Fruit fly (Drosophila melanogaster): ENCODE measurements around the gene CG7202.

Gene CG7202

DNA sequence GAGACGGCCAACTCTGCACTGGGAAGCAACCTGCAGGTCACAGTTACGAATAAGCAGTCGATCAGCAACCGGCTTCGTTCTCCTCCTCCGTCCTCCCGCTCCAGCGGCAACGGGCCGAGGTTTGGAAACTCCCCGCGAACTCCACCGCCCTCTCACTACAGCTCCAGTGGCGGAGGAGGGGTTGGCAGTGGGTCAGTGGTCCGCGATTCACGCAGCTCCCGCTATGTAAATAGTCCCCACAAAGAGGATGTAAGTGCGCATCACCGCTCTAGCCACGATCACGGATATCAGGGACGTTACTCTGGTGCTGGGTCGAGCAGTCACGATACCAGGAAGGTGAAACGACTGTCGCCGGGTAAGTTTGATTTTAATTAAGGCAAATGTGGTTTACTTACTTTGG lies 25.8 kb upstream of the CG7202 start:
- no peak for TF ChIP-seq ttk (optimal IDR thresholded peaks at IDR 0.05)
- TF ChIP-seq Myc (optimal IDR thresholded peaks at IDR 0.05), result no peak
- no peak for TF ChIP-seq h (optimal IDR thresholded peaks at IDR 0.05)
- TF ChIP-seq Sin3A (optimal IDR thresholded peaks at IDR 0.05), result no peak
- TF ChIP-seq psq (optimal IDR thresholded peaks at IDR 0.05), result no peak
- TF ChIP-seq insv (optimal IDR thresholded peaks at IDR 0.05), result no peak

DNA sequence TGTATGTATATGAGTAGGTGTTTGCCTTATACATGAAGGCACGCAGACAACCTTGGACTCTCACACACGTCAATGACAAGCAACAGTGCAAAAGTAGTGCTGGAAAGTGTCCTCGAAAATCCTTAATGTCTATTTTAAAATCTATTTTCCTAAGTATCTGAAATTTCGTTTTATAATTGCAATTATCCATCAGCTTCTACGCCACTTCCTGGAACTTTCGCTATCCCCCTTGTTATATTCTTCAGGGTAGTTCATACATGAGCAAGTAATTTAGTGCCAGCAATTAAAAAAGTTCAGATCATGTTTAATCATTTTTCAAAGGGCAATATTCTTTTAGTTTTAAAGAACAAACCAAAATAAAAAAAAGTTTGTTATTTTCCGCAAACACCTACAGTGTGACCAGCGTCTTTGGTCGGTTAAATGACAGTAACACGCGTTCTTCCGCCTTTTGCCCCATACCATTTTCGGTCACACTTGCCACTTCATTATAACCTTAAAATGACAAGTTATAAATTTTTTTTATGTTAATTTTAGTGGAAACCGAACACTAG lies 24.2 kb upstream of the CG7202 start:
- no peak for TF ChIP-seq psq (optimal IDR thresholded peaks at IDR 0.05)
- TF ChIP-seq Sin3A (optimal IDR thresholded peaks at IDR 0.05), result no peak
- no peak for TF ChIP-seq insv (optimal IDR thresholded peaks at IDR 0.05)
- no peak for TF ChIP-seq h (optimal IDR thresholded peaks at IDR 0.05)
- no peak for TF ChIP-seq Myc (optimal IDR thresholded peaks at IDR 0.05)
- TF ChIP-seq ttk (optimal IDR thresholded peaks at IDR 0.05), result no peak

DNA sequence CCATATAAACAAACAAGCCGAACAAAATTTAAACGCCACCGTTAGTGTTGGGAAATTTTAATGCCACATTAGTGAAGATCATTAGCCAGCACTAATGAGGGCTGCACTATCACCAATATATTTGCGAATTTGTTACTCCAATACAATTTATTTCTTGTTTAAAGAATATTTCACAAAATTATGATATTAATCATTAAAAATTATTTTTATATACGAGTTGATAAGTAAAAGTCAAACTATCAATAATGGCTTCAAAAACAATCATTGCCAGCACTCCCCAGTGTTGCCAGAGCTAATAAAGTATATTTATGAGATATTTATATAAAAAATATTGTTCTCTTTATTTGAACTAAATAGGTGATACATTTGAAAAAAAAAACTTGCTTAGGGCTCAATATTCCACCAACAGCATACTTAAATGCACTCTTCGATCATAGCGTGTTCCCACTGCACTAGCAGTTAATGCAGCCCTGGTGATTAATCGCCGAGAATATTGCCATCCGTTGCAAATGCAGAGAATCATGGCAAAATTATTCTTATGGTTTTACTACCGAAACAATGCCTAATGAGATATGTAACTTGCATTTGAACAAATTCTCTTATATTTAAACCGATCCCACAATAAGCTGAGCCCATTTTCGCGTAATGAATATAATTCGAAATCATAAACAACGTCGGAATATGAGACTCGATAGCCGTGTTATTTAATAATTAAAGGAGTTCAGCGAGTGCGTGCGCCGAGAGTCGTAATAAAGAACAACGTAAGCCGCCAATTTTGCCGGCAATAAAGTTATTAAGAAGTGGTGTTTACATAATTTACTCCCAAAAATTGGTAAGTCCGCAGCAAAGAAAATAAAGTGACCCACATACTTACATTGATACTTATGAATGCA lies 23.5 kb upstream of the CG7202 start, which contains the start of the genes SAK and Cdk12:
Gene SAK (minus strand): TSS at position 65 of the 893 bp plus-strand sequence.
Gene Cdk12 (plus strand): TSS at position 484 of the 893 bp plus-strand sequence.
- TF ChIP-seq h (optimal IDR thresholded peaks at IDR 0.05) (no peak), ttk (optimal IDR thresholded peaks at IDR 0.05) (no peak)

DNA sequence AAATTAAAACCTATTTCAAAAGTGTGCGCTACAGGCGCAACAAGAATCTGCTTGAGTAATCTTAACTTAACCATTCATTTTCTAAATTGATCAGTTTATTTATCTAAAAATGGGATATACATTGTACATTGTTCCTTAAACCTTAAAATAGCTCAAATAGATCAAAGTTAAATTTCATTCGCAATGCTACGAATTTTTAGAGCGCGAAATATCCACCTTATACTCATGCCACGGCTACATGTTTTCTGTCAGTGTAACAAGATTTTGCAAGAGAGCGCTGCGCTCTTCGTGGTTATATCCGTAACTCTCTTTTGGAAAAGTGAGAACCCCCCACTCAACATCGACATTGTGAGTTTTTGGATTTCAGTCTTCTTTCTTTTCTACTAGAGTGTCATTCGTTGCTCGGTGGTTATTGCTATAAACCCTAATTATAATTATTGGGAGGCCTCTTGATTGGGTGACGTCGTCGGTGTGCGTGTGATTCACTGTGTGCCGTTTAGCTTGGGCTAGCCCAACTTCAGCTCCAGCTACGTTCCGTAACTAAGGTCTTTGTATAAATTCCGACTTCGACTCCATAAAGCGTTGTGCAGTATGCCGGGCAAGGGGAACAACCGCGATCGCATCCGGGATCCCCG lies 17.0 kb upstream of the CG7202 start:
- no peak for TF ChIP-seq Myc (optimal IDR thresholded peaks at IDR 0.05)
- no peak for TF ChIP-seq insv (optimal IDR thresholded peaks at IDR 0.05)
- no peak for TF ChIP-seq ttk (optimal IDR thresholded peaks at IDR 0.05)
- TF ChIP-seq Sin3A (optimal IDR thresholded peaks at IDR 0.05), result no peak

DNA sequence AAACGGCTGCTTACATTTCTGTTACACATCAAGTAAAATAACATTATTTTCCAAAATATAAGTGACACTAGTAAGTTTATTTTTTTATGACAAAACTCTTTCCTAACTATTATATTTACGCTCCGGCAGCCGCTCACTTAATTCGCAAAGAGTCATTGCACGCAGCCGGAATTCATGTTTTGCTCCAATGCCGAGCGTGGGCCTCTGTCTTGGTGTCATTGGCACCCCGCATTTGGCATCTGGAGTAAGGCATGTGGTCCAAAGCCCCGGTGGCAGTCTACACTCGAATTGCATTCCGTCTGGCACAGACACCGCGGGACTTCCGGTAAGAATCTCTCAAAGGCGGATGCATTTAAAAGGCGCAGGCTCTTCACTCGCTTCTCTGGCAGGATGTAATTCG lies 16.0 kb upstream of the CG7202 start:
- TF ChIP-seq h (optimal IDR thresholded peaks at IDR 0.05) (no peak), insv (optimal IDR thresholded peaks at IDR 0.05) (no peak), Sin3A (optimal IDR thresholded peaks at IDR 0.05) (no peak), psq (optimal IDR thresholded peaks at IDR 0.05) (no peak), ttk (optimal IDR thresholded peaks at IDR 0.05) (no peak), Myc (optimal IDR thresholded peaks at IDR 0.05) (no peak)

DNA sequence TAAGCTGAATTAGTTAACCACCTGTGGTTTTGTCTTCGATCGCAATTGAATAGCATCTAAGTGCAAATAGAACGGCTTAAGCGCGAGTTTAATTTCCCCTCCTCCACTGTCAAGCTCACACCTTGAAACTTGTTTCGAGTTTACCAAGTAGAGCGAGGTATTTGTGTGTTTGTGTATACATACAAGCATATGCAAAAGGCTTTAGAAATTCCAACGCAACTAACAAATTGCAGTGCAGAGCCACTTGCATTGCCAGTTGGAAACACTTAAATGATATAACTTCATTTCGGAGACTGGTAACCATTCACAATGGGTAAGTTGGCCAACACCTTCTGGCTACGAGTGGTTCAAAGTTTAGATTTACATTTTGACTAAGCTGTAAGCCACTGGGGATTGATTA lies 15.4 kb upstream of the CG7202 start:
- TF ChIP-seq Myc (optimal IDR thresholded peaks at IDR 0.05), result no peak
- TF ChIP-seq h (optimal IDR thresholded peaks at IDR 0.05), result no peak
- TF ChIP-seq insv (optimal IDR thresholded peaks at IDR 0.05), result no peak
- TF ChIP-seq ttk (optimal IDR thresholded peaks at IDR 0.05), result no peak
- TF ChIP-seq Sin3A (optimal IDR thresholded peaks at IDR 0.05), result no peak
- TF ChIP-seq psq (optimal IDR thresholded peaks at IDR 0.05), result no peak

DNA sequence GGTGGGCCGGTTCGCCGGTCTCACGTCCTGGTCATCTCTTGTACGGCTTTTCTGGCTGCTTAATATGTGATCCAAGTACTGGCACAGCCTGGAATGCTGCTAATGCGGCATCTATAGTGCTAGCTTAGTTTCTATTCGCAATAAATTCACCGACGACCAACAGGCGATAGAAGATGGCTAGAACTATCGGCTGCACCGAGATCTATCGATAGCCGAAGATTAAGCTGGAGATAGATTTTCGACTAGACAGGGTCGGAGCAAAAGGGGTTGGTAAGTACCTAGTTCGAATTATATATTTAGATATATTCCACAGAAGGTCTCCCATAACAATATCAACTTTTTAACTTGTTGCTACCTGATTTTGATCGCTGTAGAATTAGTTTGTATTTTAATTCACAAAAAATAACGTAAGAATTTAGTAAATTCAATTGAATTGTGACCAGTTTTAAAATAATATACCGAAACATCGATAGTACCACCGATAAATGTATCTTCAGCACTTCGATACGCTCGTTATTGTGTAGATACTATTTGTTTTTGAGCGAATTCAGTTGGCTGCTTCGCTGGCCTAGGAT lies 14.9 kb upstream of the CG7202 start, which contains the start of the genes Glg1 and M6:
Gene Glg1 (minus strand): TSS at position 185 of the 575 bp plus-strand sequence.
Gene M6 (plus strand): TSS at position 499 of the 575 bp plus-strand sequence.
- TF ChIP-seq insv (optimal IDR thresholded peaks at IDR 0.05) (no peak), h (optimal IDR thresholded peaks at IDR 0.05) (no peak), psq (optimal IDR thresholded peaks at IDR 0.05) (no peak), Sin3A (optimal IDR thresholded peaks at IDR 0.05) (no peak), Myc (optimal IDR thresholded peaks at IDR 0.05) (no peak), ttk (optimal IDR thresholded peaks at IDR 0.05) (no peak)

DNA sequence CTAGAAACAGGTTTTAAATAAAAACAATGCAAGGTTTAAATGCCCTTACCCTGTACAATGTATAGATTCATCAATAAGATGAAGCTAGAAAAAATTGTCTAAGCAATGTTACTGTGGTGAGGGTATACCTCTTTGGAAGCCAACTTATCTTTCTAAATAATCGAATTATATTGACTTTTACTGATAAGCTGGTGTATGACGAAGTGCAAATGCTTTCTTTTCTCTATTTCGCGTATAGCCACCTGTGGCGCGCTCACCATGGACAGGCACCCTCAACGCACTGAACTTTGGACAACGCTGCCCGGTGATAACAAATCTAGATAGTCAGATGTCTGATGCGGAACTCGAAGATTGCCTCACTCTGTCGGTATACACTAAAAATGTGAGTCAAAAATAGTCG lies 9.4 kb upstream of the CG7202 start:
- no peak for TF ChIP-seq insv (optimal IDR thresholded peaks at IDR 0.05)
- no peak for TF ChIP-seq h (optimal IDR thresholded peaks at IDR 0.05)
- TF ChIP-seq psq (optimal IDR thresholded peaks at IDR 0.05), result no peak
- no peak for TF ChIP-seq Sin3A (optimal IDR thresholded peaks at IDR 0.05)
- no peak for TF ChIP-seq Myc (optimal IDR thresholded peaks at IDR 0.05)
- TF ChIP-seq ttk (optimal IDR thresholded peaks at IDR 0.05), result no peak

DNA sequence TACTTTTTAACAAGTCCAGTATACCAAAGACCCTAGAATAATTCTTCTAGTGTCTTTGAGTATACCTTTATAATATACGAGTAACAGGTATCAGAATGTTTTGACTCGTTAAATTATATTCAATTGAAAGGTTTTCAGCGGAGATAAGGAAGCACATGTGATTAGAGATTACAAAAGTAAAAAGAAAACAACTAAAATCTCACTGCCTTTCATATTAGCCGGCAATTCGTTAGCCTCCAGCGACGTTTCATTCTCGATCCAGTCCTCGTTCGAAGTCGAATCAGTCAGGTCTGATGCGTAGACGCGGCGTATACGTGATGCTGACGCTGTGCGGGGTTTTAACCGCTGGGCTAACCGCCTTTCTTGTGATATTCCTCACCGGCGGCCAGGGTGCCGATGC lies 8.6 kb upstream of the CG7202 start, which contains the start of gene Est-Q:
Gene Est-Q (plus strand): TSS at position 250 of the 400 bp plus-strand sequence.
- TF ChIP-seq Myc (optimal IDR thresholded peaks at IDR 0.05) (no peak), ttk (optimal IDR thresholded peaks at IDR 0.05) (no peak), psq (optimal IDR thresholded peaks at IDR 0.05) (no peak), h (optimal IDR thresholded peaks at IDR 0.05) (no peak), insv (optimal IDR thresholded peaks at IDR 0.05) (no peak)

DNA sequence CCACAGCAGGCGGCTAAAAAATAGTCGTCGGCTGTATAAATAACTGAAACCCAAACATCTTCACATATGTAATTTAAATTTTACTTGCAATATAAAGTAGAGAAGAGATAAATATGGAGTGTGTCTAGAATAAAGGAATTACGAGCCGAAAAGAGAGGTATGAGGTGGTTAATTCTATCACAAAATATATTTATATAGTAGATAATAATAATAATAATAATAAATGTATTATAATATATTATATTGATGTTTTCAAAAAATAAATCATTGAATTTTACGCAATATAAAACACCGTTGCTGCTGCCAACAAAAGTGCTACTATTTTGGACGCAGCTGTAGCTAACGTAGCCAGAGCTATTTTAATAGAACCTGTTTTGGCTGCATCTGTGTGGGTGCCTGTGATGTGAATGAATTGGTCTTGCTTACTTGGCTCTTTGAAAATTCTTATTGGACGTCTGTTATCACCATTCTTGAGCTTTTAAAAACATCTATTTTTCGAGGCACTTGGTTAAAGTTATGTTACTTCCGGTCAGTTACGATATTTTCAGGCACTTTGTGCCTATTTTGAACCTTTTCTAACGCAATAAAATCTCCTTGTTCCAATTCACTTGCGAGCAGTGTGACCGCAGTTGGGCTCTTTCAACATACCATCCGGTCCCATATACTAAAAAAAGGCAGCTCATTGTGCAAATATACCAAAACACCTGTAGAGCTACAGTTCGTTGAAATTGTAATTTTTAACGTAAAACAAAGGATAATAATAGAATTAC lies 4.5 kb upstream of the CG7202 start, which contains the start of gene Hr78:
Gene Hr78 (minus strand): TSS at position 630 of the 770 bp plus-strand sequence.
- TF ChIP-seq ttk (optimal IDR thresholded peaks at IDR 0.05) (no peak), Myc (optimal IDR thresholded peaks at IDR 0.05) (no peak), h (optimal IDR thresholded peaks at IDR 0.05) (no peak), insv (optimal IDR thresholded peaks at IDR 0.05) (no peak), Sin3A (optimal IDR thresholded peaks at IDR 0.05) (no peak), psq (optimal IDR thresholded peaks at IDR 0.05) (no peak)

DNA sequence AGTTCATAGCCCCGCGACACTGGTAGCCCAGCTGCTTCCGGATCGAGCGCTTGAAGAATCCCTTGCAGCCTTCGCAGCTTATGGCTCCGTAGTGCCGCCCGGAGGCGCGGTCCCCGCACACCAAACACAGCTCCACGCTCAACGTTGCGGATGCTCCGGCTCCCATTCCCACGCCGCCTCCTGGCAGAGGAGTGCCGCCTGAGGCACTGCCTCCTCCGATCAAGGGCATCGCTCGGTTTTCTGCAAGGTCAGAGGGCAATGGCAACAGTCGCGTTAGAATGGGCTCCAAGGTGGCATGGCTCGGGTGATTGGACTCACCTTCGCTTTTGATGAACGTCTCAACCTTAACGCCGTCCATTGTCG lies 3.9 kb upstream of the CG7202 start:
- TF ChIP-seq Myc (optimal IDR thresholded peaks at IDR 0.05) (no peak), h (optimal IDR thresholded peaks at IDR 0.05) (no peak), Sin3A (optimal IDR thresholded peaks at IDR 0.05) (no peak), psq (optimal IDR thresholded peaks at IDR 0.05) (no peak), ttk (optimal IDR thresholded peaks at IDR 0.05) (no peak), insv (optimal IDR thresholded peaks at IDR 0.05) (no peak)

Data from Kc167 (cell line).